Worm (Caenorhabditis elegans) whole organism, mixed stage, embryonic: ENCODE data around the gene gtl-2.

Experiments used
- cnd-1 ChIP-seq: fragments of 200-800 bp; sonication (Bioruptor generic); optimal IDR thresholded peaks from 2 replicates; lab custom pipeline; 2018; ENCODE audit warnings: mild to moderate bottlenecking, missing genetic modification characterization, missing compliant biosample characterization
- lin-32 ChIP-seq: fragments of 200-800 bp; sonication (Bioruptor generic); optimal IDR thresholded peaks from 2 replicates; lab custom pipeline; 2018; ENCODE audit warnings: mild to moderate bottlenecking, missing genetic modification characterization, missing compliant biosample characterization
- lsy-2 ChIP-seq: fragments of 150-350 bp; optimal IDR thresholded peaks from 2 replicates; lab custom pipeline; 2014; ENCODE audit warnings: missing biosample characterization, missing genetic modification characterization
- mab-5 ChIP-seq: fragments of 150-350 bp; optimal IDR thresholded peaks from 2 replicates; lab custom pipeline; 2014; ENCODE audit warnings: missing biosample characterization, missing genetic modification characterization
- mep-1 ChIP-seq: fragments of 150-350 bp; optimal IDR thresholded peaks from 2 replicates; lab custom pipeline; 2017; ENCODE audit warnings: missing biosample characterization, missing genetic modification reagents, missing genetic modification characterization, inconsistent platforms
- nhr-12 ChIP-seq: fragments of 150-350 bp; optimal IDR thresholded peaks from 2 replicates; lab custom pipeline; 2014; ENCODE audit warnings: missing biosample characterization, missing genetic modification characterization
- tbx-8 ChIP-seq: fragments of 200-800 bp; sonication (Bioruptor generic); optimal IDR thresholded peaks from 2 replicates; lab custom pipeline; 2018; ENCODE audit warnings: mild to moderate bottlenecking, missing genetic modification characterization, moderate library complexity, missing compliant biosample characterization
- unc-62 ChIP-seq: fragments of 150-350 bp; optimal IDR thresholded peaks from 2 replicates; lab custom pipeline; 2014; ENCODE audit warnings: missing biosample characterization, missing genetic modification reagents, missing genetic modification characterization

DNA sequence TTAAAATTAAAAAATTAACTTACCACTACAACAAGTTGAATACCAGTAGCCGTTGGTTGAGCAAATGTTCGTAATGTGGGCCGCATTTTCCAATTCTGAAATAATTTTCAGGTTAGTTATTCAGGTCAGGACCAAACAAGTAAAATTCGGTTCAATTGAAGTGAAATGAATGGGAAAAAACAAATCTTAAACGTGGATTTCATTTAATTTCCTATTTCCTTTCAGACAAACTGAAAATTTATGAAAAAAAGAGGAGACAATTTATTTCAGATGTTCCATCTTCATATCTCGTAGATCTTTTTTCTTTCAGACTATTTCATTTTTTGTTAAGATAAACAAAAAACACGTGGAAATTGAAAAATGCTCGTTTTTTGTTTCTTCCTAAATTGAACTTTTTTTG lies 31.9 kb upstream of the gtl-2 start, which contains the start of gene C05C12.6:
- TF ChIP-seq unc-62 (GFP tag; lab: Kevin White, UChicago) (no peak), mab-5 (tag; lab: Kevin White, UChicago) (no peak), mep-1 (no peak), lsy-2 (no peak), cnd-1 (tag; lab: Kevin White, UChicago) (no peak), nhr-12 (no peak), lin-32 (GFP tag; lab: Kevin White, UChicago) (no peak), tbx-8 (GFP tag; lab: Kevin White, UChicago) (no peak)
